Worm (Caenorhabditis elegans) whole organism, L4 larva: Measurements from ENCODE around the gene K08F9.4.
A peak's percentile ranks its signal among the peaks of the same experiment; 100 is the strongest.

Experiments used
- F49E8.2 ChIP-seq: sonication (generic microtip); optimal IDR thresholded peaks from 2 replicates; lab custom pipeline; 2016; ENCODE audit warnings: missing compliant biosample characterization, mild to moderate bottlenecking, missing genetic modification characterization, borderline replicate concordance
- T26A8.4 ChIP-seq: fragments of 200-800 bp; sonication (Bioruptor generic); IDR thresholded peaks from 2 replicates; pipeline ENCODE4 v1.3.6; 2022; ENCODE audit warnings: missing genetic modification characterization, missing compliant biosample characterization
- Y48G9A.11 ChIP-seq: fragments of 200-800 bp; sonication (Bioruptor generic); IDR thresholded peaks from 2 replicates; pipeline ENCODE4 v1.3.6; 2022; ENCODE audit warnings: missing genetic modification reagents, missing genetic modification characterization, missing compliant biosample characterization
- Y5F2A.4 ChIP-seq: fragments of 200-800 bp; sonication (Bioruptor generic); optimal IDR thresholded peaks from 2 replicates; lab custom pipeline; 2018; ENCODE audit warnings: mild to moderate bottlenecking, missing genetic modification characterization, missing compliant biosample characterization
- Y75B8A.6 ChIP-seq: fragments of 200-800 bp; sonication (Bioruptor generic); IDR thresholded peaks from 2 replicates; pipeline ENCODE4 v1.3.6; 2022; ENCODE audit warnings: missing genetic modification reagents, missing genetic modification characterization, missing compliant biosample characterization
- arid-1 ChIP-seq: fragments of 200-800 bp; sonication (Bioruptor generic); conservative IDR thresholded peaks from 2 replicates; pipeline ENCODE4 v1.3.6; 2022; ENCODE audit warnings: missing genetic modification reagents, missing genetic modification characterization, missing compliant biosample characterization
- attf-4 ChIP-seq: sonication (generic microtip); optimal IDR thresholded peaks from 3 replicates; lab custom pipeline; 2017; ENCODE audit warnings: missing biosample characterization, missing genetic modification characterization
- ceh-82 ChIP-seq: sonication (generic microtip); optimal IDR thresholded peaks from 2 replicates; lab custom pipeline; 2017; ENCODE audit warnings: missing biosample characterization, missing genetic modification characterization
- ces-1 ChIP-seq: fragments of 150-350 bp; sonication (generic microtip); optimal IDR thresholded peaks from 4 replicates; lab custom pipeline; 2014; ENCODE audit warnings: missing biosample characterization, missing genetic modification reagents, missing genetic modification characterization
- daf-12 ChIP-seq: fragments of 150-350 bp; optimal IDR thresholded peaks from 2 replicates; lab custom pipeline; 2014; ENCODE audit warnings: missing biosample characterization, missing genetic modification reagents, missing genetic modification characterization
- daf-16 ChIP-seq, 3 experiments: sonication (generic microtip); optimal IDR thresholded peaks; 2 replicates each; lab custom pipeline; 2016 to 2017; ENCODE audit warnings: missing genetic modification characterization in 3 of 3, missing genetic modification reagents in 3 of 3, mild to moderate bottlenecking in 2 of 3, missing compliant biosample characterization in 2 of 3, missing biosample characterization in 1 of 3, moderate library complexity in 1 of 3
- daf-8 ChIP-seq: fragments of 200-800 bp; sonication (Bioruptor generic); IDR thresholded peaks from 2 replicates; pipeline ENCODE4 v1.3.6; 2022; ENCODE audit warnings: missing genetic modification characterization, missing compliant biosample characterization
- dmd-6 ChIP-seq: fragments of 200-800 bp; sonication (Bioruptor generic); IDR thresholded peaks from 2 replicates; pipeline ENCODE4 v1.3.6; 2022; ENCODE audit warnings: missing genetic modification reagents, missing genetic modification characterization, missing compliant biosample characterization
- fkh-10 ChIP-seq: fragments of 150-350 bp; optimal IDR thresholded peaks from 2 replicates; lab custom pipeline; 2014; ENCODE audit warnings: missing biosample characterization, missing genetic modification reagents, missing genetic modification characterization
- fos-1 ChIP-seq: fragments of 150-350 bp; optimal IDR thresholded peaks from 2 replicates; lab custom pipeline; 2014; ENCODE audit warnings: missing biosample characterization, missing genetic modification characterization
- hif-1 ChIP-seq, 2 experiments: sonication (generic microtip); optimal IDR thresholded peaks; 2 replicates each; lab custom pipeline; 2016 to 2017; ENCODE audit warnings: missing compliant biosample characterization in 2 of 2, missing genetic modification characterization in 2 of 2, missing genetic modification reagents in 2 of 2, missing genotype in 2 of 2, mild to moderate bottlenecking in 1 of 2
- hlh-11 ChIP-seq: fragments of 200-800 bp; sonication (Bioruptor generic); optimal IDR thresholded peaks from 2 replicates; lab custom pipeline; 2018; ENCODE audit warnings: mild to moderate bottlenecking, missing genetic modification characterization, missing compliant biosample characterization
- lim-7 ChIP-seq: fragments of 200-800 bp; sonication (Bioruptor generic); IDR thresholded peaks from 2 replicates; pipeline ENCODE4 v1.3.6; 2022; ENCODE audit warnings: missing genetic modification characterization, missing compliant biosample characterization
- lin-13 ChIP-seq: fragments of 150-350 bp; optimal IDR thresholded peaks from 2 replicates; lab custom pipeline; 2014; ENCODE audit warnings: missing biosample characterization, missing genetic modification reagents, missing genetic modification characterization
- lin-29 ChIP-seq: fragments of 200-800 bp; sonication (Bioruptor generic); IDR thresholded peaks from 2 replicates; pipeline ENCODE4 v1.3.6; 2022; ENCODE audit warnings: missing genetic modification reagents, missing genetic modification characterization, missing compliant biosample characterization
- lin-38 ChIP-seq: fragments of 200-800 bp; sonication (Bioruptor generic); IDR thresholded peaks from 2 replicates; pipeline ENCODE4 v1.3.6; 2022; ENCODE audit warnings: missing genetic modification reagents, missing genetic modification characterization, missing compliant biosample characterization
- lin-39 ChIP-seq: fragments of 150-350 bp; optimal IDR thresholded peaks from 2 replicates; lab custom pipeline; 2014; ENCODE audit warnings: missing biosample characterization, missing genetic modification reagents, missing genetic modification characterization
- lir-3 ChIP-seq: sonication (generic microtip); optimal IDR thresholded peaks from 2 replicates; lab custom pipeline; 2016; ENCODE audit warnings: mild to moderate bottlenecking, missing genetic modification characterization, missing compliant biosample characterization
- madf-9 ChIP-seq: fragments of 200-800 bp; sonication (Bioruptor generic); conservative IDR thresholded peaks from 2 replicates; pipeline ENCODE4 v1.3.6; 2022; ENCODE audit warnings: missing genetic modification reagents, missing genetic modification characterization, missing compliant biosample characterization
- mdl-1 ChIP-seq, 2 experiments: fragments of 150-350 bp in 1 of 2; sonication (generic microtip) in 1 of 2; optimal IDR thresholded peaks; 2 replicates each; lab custom pipeline; 2014 to 2017; ENCODE audit warnings: missing biosample characterization in 2 of 2, missing genetic modification characterization in 2 of 2
- mdt-29 ChIP-seq: fragments of 200-800 bp; sonication (Bioruptor generic); IDR thresholded peaks from 2 replicates; pipeline ENCODE4 v1.3.6; 2022; ENCODE audit warnings: missing genetic modification reagents, missing genetic modification characterization, missing compliant biosample characterization
- mep-1 ChIP-seq: fragments of 150-350 bp; sonication (generic microtip); optimal IDR thresholded peaks from 3 replicates; lab custom pipeline; 2014; ENCODE audit warnings: missing biosample characterization, missing genetic modification characterization
- mxl-3 ChIP-seq: fragments of 200-800 bp; sonication (Bioruptor generic); optimal IDR thresholded peaks from 2 replicates; lab custom pipeline; 2018; ENCODE audit warnings: mild to moderate bottlenecking, missing genetic modification characterization, missing compliant biosample characterization
- nhr-102 ChIP-seq: sonication (generic microtip); optimal IDR thresholded peaks from 2 replicates; lab custom pipeline; 2016; ENCODE audit warnings: mild to moderate bottlenecking, missing genetic modification characterization, moderate library complexity, missing compliant biosample characterization
- nhr-28 ChIP-seq: fragments of 150-350 bp; optimal IDR thresholded peaks from 2 replicates; lab custom pipeline; 2014; ENCODE audit warnings: missing biosample characterization, missing genetic modification characterization
- nhr-42 ChIP-seq: fragments of 200-800 bp; sonication (Bioruptor generic); IDR thresholded peaks from 2 replicates; pipeline ENCODE4 v1.3.6; 2022; ENCODE audit warnings: missing genetic modification characterization, missing compliant biosample characterization
- nhr-48 ChIP-seq: sonication (generic microtip); optimal IDR thresholded peaks from 2 replicates; lab custom pipeline; 2016; ENCODE audit warnings: mild to moderate bottlenecking, missing genetic modification characterization, missing compliant biosample characterization
- php-3 ChIP-seq: fragments of 200-800 bp; sonication (Bioruptor generic); IDR thresholded peaks from 2 replicates; pipeline ENCODE4 v1.3.6; 2022; ENCODE audit warnings: missing genetic modification reagents, missing genetic modification characterization, missing compliant biosample characterization
- set-16 ChIP-seq: fragments of 200-800 bp; sonication (Bioruptor generic); IDR thresholded peaks from 2 replicates; pipeline ENCODE4 v1.3.6; 2022; ENCODE audit warnings: missing genetic modification reagents, missing genetic modification characterization, missing compliant biosample characterization
- skn-1 ChIP-seq: fragments of 150-350 bp; optimal IDR thresholded peaks from 2 replicates; lab custom pipeline; 2014; ENCODE audit warnings: missing biosample characterization, missing genetic modification characterization
- snpc-1.2 ChIP-seq: fragments of 200-800 bp; sonication (Bioruptor generic); IDR thresholded peaks from 2 replicates; pipeline ENCODE4 v1.3.6; 2022; ENCODE audit warnings: missing genetic modification reagents, missing genetic modification characterization, missing compliant biosample characterization
- spr-3 ChIP-seq: fragments of 200-800 bp; sonication (Bioruptor generic); optimal IDR thresholded peaks from 2 replicates; lab custom pipeline; 2018; ENCODE audit warnings: mild to moderate bottlenecking, missing genetic modification characterization, missing compliant biosample characterization
- tag-97 ChIP-seq: fragments of 200-800 bp; sonication (Bioruptor generic); IDR thresholded peaks from 2 replicates; pipeline ENCODE4 v1.3.6; 2022; ENCODE audit warnings: missing genetic modification characterization, missing compliant biosample characterization
- tra-1 ChIP-seq: fragments of 200-800 bp; sonication (Bioruptor generic); IDR thresholded peaks from 2 replicates; pipeline ENCODE4 v1.3.6; 2022; ENCODE audit warnings: missing genetic modification reagents, missing genetic modification characterization, missing compliant biosample characterization
- unc-130 ChIP-seq: sonication (generic microtip); optimal IDR thresholded peaks from 2 replicates; lab custom pipeline; 2016; ENCODE audit warnings: missing genetic modification reagents, missing genetic modification characterization, missing compliant biosample characterization
- vab-7 ChIP-seq: fragments of 200-800 bp; sonication (Bioruptor generic); IDR thresholded peaks from 2 replicates; pipeline ENCODE4 v1.3.6; 2022; ENCODE audit warnings: missing genetic modification reagents, missing genetic modification characterization, missing compliant biosample characterization
- zag-1 ChIP-seq: fragments of 150-350 bp; optimal IDR thresholded peaks from 2 replicates; lab custom pipeline; 2014; ENCODE audit warnings: missing biosample characterization, missing genetic modification characterization
- zfp-2 ChIP-seq: sonication (generic microtip); optimal IDR thresholded peaks from 2 replicates; lab custom pipeline; 2016; ENCODE audit warnings: mild to moderate bottlenecking, missing genetic modification characterization, missing compliant biosample characterization
- zip-11 ChIP-seq: fragments of 200-800 bp; sonication (Bioruptor generic); IDR thresholded peaks from 2 replicates; pipeline ENCODE4 v1.3.6; 2022; ENCODE audit warnings: missing genetic modification characterization, missing compliant biosample characterization
- ztf-11 ChIP-seq: fragments of 150-350 bp; optimal IDR thresholded peaks from 2 replicates; lab custom pipeline; 2014; ENCODE audit warnings: missing biosample characterization, missing genetic modification characterization

Gene K08F9.4

DNA sequence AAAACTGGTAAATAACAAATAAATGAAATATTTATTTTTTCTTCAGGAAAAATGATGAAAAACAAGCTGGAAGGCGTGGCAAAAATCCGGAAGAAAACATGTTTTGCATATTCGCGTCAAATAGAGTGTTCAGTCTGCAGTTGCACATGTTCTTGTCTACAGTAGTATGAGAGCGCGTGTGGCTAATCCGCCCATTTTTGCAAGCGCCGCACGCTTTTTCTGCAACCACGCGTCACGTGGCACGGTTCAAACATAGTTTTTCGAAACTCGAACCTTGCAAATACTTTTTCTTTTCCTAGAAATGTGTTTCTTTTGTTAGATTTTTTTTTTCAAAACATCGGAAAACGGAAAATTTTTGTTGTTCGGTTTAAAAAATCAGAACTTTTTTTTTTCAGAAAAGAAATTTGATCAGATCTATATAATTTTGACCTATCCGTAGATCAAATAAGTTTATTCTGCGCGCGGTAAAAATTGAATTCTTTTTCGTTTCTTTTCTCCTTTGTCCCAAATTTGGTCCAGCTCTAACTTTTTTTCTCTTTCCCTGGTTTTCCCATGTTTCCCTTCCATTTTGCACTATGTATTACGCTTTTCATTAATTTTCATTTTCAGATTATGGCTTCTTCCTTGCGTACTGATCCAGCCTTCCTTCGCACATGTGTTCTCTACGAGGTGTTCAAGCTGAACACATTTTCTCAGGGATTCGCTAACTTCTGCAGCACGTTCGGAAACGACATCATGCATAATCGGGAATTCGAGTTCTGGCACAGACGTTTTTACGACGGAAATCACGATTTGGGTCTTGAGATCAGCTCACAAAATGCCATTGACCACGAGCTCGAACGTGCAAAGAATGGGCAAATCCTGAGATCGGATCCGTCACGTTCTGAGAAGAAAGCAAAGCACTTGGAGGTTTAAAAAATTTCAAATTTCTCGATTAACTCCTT lies 40.5 kb downstream of the K08F9.4 start, which contains the start of gene Y75B12B.1:
Gene Y75B12B.1 (plus strand): TSS at position 603 of the 944 bp plus-strand sequence.
- TF ChIP-seq snpc-1.2 (GFP tag; lab: Robert Waterston, UW) (0 out of 2 replicates have a peak, but pooled peaks have one; percentile 39), nhr-28 (tag; lab: Kevin White, UChicago) (no peak), attf-4 (no peak), lin-38 (GFP tag; lab: Robert Waterston, UW) (peak; percentile 74), lir-3 (tag; lab: Kevin White, UChicago) (no peak), madf-9 (GFP tag; lab: Robert Waterston, UW) (no peak), hlh-11 (tag; lab: Kevin White, UChicago) (no peak), tra-1 (no peak), Y48G9A.11 (GFP tag; lab: Robert Waterston, UW) (peak; percentile 21; the same call in 1 of the 2 replicates), spr-3 (GFP tag; lab: Kevin White, UChicago) (no peak), tag-97 (GFP tag; lab: Robert Waterston, UW) (no peak), zag-1 (tag; lab: Kevin White, UChicago) (no peak), mdl-1 (tag; optimal IDR thresholded peaks at IDR 0.05; lab: Kevin White, UChicago) (no peak), hif-1 (tag; optimal IDR thresholded peaks at IDR 0.05; lab: Kevin White, UChicago) (no peak), zip-11 (GFP tag; lab: Robert Waterston, UW) (no peak), set-16 (GFP tag; lab: Robert Waterston, UW) (no peak), fkh-10 (GFP tag; lab: Kevin White, UChicago) (no peak), daf-16 (GFP tag; optimal IDR thresholded peaks at IDR 0.05; lab: Kevin White, UChicago) (no peak), daf-16 (tag; optimal IDR thresholded peaks at IDR 0.05; lab: Kevin White, UChicago) (no peak), fos-1 (tag; lab: Kevin White, UChicago) (no peak), F49E8.2 (tag; lab: Kevin White, UChicago) (peak; percentile 78), lin-13 (GFP tag; lab: Kevin White, UChicago) (peak; percentile 12), unc-130 (GFP tag; lab: Kevin White, UChicago) (peak; percentile 55), nhr-42 (GFP tag; lab: Robert Waterston, UW) (no peak), mdt-29 (GFP tag; lab: Robert Waterston, UW) (no peak), nhr-102 (tag; lab: Kevin White, UChicago) (no peak), nhr-48 (tag; lab: Kevin White, UChicago) (no peak), mxl-3 (GFP tag; lab: Kevin White, UChicago) (no peak), arid-1 (0 out of 2 replicates have a peak, but pooled peaks have one; percentile 4), ceh-82 (no peak)

DNA sequence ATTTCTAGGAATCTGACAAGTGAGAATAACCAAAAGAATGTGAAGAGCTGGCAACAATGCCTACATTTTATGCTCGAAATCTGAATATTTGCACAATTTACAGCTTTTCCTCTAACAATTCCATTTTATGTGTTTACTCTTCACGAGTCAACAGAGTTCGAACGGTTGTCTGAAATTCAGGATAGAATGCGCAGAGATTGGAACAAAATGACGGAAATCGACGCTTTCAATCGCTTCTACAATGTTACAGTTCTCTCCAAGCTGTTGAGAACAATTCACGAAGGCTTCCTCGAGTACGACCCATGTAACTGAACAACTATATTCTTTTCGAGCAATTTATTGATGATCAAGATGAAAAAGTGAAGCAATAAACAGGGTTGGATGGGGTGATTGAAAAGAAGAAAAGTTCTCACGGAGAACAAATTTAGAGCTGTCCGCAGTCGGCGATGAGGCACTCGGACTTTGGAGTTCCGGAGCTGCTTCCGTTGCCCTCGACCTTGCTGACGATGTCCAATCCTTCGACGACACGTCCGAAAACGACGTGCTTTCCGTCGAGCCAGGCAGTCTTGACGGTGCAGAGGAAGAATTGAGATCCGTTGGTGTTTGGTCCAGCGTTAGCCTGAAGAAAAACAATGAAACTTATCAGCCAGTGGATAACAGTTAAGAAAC lies 42.6 kb downstream of the K08F9.4 start, which contains the start of gene Y75B12B.3:
Gene Y75B12B.3 (minus strand): TSS at position 21 of the 669 bp plus-strand sequence.
- TF ChIP-seq lin-29 (GFP tag; lab: Robert Waterston, UW), result no peak
- no peak for TF ChIP-seq mxl-3 (GFP tag; lab: Kevin White, UChicago)
- TF ChIP-seq tra-1, result no peak
- TF ChIP-seq vab-7 (GFP tag; lab: Robert Waterston, UW), result peak; percentile 33; the same call in 1 of the 2 replicates
- TF ChIP-seq mep-1 (tag; lab: Kevin White, UChicago), result peak; percentile 11
- no peak for TF ChIP-seq daf-12
- TF ChIP-seq ces-1 (GFP tag; lab: Kevin White, UChicago), result no peak
- no peak for TF ChIP-seq php-3 (GFP tag; lab: Robert Waterston, UW)
- no peak for TF ChIP-seq ztf-11 (tag; lab: Kevin White, UChicago)
- no peak for TF ChIP-seq skn-1 (tag; lab: Kevin White, UChicago)
- no peak for TF ChIP-seq dmd-6 (GFP tag; lab: Robert Waterston, UW)
- TF ChIP-seq zfp-2 (tag; lab: Kevin White, UChicago), result no peak
- no peak for TF ChIP-seq hlh-11 (tag; lab: Kevin White, UChicago)
- peak; percentile 26 for TF ChIP-seq unc-130 (GFP tag; lab: Kevin White, UChicago)
- TF ChIP-seq T26A8.4 (GFP tag; lab: Robert Waterston, UW), result no peak
- no peak for TF ChIP-seq Y5F2A.4 (GFP tag; lab: Kevin White, UChicago)
- no peak for TF ChIP-seq Y75B8A.6 (GFP tag; lab: Robert Waterston, UW)
- no peak for TF ChIP-seq lir-3 (tag; lab: Kevin White, UChicago)
- TF ChIP-seq lin-39, result no peak
- no peak for TF ChIP-seq daf-8 (GFP tag; lab: Robert Waterston, UW)
- TF ChIP-seq lim-7 (GFP tag; lab: Robert Waterston, UW), result 0 out of 2 replicates have a peak, but pooled peaks have one; percentile 48
- TF ChIP-seq F49E8.2 (tag; lab: Kevin White, UChicago), result peak; percentile 62
